Worm (Caenorhabditis elegans) whole organism, early embryonic: ENCODE measurements around the gene T28A8.6.

ENCODE experiments used
- B0310.2 ChIP-seq: sonication (generic microtip); optimal IDR thresholded peaks from 2 replicates; lab custom pipeline; 2016; ENCODE audit warnings: mild to moderate bottlenecking, missing genetic modification characterization, missing compliant biosample characterization
- F13C5.2 ChIP-seq: sonication (generic microtip); optimal IDR thresholded peaks from 2 replicates; lab custom pipeline; 2017; ENCODE audit warnings: mild to moderate bottlenecking, missing genetic modification characterization, inconsistent platforms, missing compliant biosample characterization
- aly-1 ChIP-seq: sonication (generic microtip); optimal IDR thresholded peaks from 2 replicates; lab custom pipeline; 2016; ENCODE audit warnings: missing genetic modification characterization, missing compliant biosample characterization
- ama-1 ChIP-seq: fragments of 150-350 bp; optimal IDR thresholded peaks from 2 replicates; lab custom pipeline; 2014
- ceh-13 ChIP-seq: fragments of 200-800 bp; sonication (Bioruptor generic); optimal IDR thresholded peaks from 2 replicates; lab custom pipeline; 2018; ENCODE audit warnings: mild to moderate bottlenecking, missing genetic modification characterization, missing compliant biosample characterization
- ceh-36 ChIP-seq: sonication (generic microtip); optimal IDR thresholded peaks from 2 replicates; lab custom pipeline; 2016; ENCODE audit warnings: missing genetic modification characterization, inconsistent platforms, missing compliant biosample characterization
- ets-7 ChIP-seq: sonication (generic microtip); optimal IDR thresholded peaks from 2 replicates; lab custom pipeline; 2016; ENCODE audit warnings: missing genotype, missing genetic modification characterization, missing compliant biosample characterization
- flt-1 ChIP-seq: fragments of 200-800 bp; sonication (Bioruptor generic); IDR thresholded peaks from 2 replicates; pipeline ENCODE4 v1.3.6; 2022; ENCODE audit warnings: missing genetic modification characterization, missing compliant biosample characterization
- hmbx-1 ChIP-seq: sonication (generic microtip); optimal IDR thresholded peaks from 2 replicates; lab custom pipeline; 2016; ENCODE audit warnings: mild to moderate bottlenecking, missing genetic modification characterization, missing compliant biosample characterization
- hmg-4 ChIP-seq: fragments of 200-800 bp; sonication (Bioruptor generic); optimal IDR thresholded peaks from 2 replicates; lab custom pipeline; 2018; ENCODE audit warnings: mild to moderate bottlenecking, missing genetic modification characterization, missing compliant biosample characterization
- hnd-1 ChIP-seq: sonication (generic microtip); optimal IDR thresholded peaks from 2 replicates; lab custom pipeline; 2016; ENCODE audit warnings: missing genetic modification characterization, missing compliant biosample characterization
- pes-1 ChIP-seq: fragments of 200-800 bp; sonication (Bioruptor generic); IDR thresholded peaks from 2 replicates; pipeline ENCODE4 v1.3.6; 2022; ENCODE audit warnings: missing genetic modification reagents, missing genetic modification characterization, missing compliant biosample characterization
- scrt-1 ChIP-seq: fragments of 200-800 bp; sonication (Bioruptor generic); IDR thresholded peaks from 2 replicates; pipeline ENCODE4 v1.3.6; 2022; ENCODE audit warnings: missing genetic modification characterization, missing compliant biosample characterization
- sea-1 ChIP-seq: fragments of 200-800 bp; sonication (Bioruptor generic); conservative IDR thresholded peaks from 2 replicates; pipeline ENCODE4 v1.3.6; 2022; ENCODE audit warnings: missing genetic modification characterization, missing compliant biosample characterization
- tbx-11 ChIP-seq: fragments of 200-800 bp; sonication (Bioruptor generic); IDR thresholded peaks from 2 replicates; pipeline ENCODE4 v1.3.6; 2022; ENCODE audit warnings: missing genetic modification characterization, missing compliant biosample characterization
- tbx-37 ChIP-seq: fragments of 200-800 bp; sonication (Bioruptor generic); conservative IDR thresholded peaks from 2 replicates; pipeline ENCODE4 v1.3.6; 2022; ENCODE audit warnings: missing genetic modification reagents, missing genetic modification characterization, missing compliant biosample characterization
- tra-4 ChIP-seq: sonication (generic microtip); optimal IDR thresholded peaks from 2 replicates; lab custom pipeline; 2017; ENCODE audit warnings: missing genetic modification characterization, missing compliant biosample characterization

T28A8.6 gene

DNA sequence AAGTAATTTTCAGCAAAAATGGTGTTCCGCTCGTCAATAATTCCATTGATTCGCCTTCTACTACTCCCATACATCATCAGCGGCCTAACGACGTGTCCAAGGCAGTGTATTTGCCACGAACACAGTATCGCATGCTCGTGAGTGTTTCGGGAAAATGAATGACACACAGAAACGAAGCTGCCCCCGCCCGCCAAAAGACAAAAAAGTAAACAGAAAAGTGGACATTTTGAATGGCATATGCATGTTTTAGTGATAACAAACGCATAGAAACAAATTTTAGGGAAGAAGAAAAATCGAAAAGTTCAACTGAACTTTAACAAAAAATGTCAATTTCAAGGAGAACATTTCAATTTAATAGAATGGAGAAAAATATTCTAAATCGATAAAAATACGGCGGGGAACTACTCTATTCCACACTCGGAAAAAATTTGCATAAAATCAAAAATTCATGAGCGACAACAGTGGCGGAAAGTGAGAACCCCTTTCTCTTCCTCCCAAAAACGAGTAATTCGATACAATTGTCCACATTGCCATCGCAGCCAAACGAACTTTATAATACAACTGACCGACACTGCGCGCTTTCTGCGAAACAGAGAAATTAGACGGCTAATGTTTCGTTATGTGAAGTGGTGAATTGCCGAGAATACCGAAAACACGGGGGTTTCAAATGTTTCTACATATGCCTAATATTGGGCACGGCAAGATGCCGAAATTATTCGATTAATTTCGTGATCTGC, 29.7 kb downstream of the T28A8.6 start:
- TF ChIP-seq F13C5.2 (tag; lab: Kevin White, UChicago) = no peak
- TF ChIP-seq hmbx-1 (tag; lab: Kevin White, UChicago) = no peak
- TF ChIP-seq scrt-1 (GFP tag; lab: Robert Waterston, UW) = no peak
- TF ChIP-seq hnd-1 (tag; lab: Kevin White, UChicago) = no peak
- TF ChIP-seq ama-1 (lab: Kevin White, UChicago) = no peak
- no peak for TF ChIP-seq ets-7
- no peak for TF ChIP-seq ceh-36
- no peak for TF ChIP-seq pes-1 (GFP tag; lab: Robert Waterston, UW)
- TF ChIP-seq aly-1 (tag; lab: Kevin White, UChicago) = no peak
- no peak for TF ChIP-seq tra-4 (tag; lab: Kevin White, UChicago)
- no peak for TF ChIP-seq sea-1 (GFP tag; lab: Robert Waterston, UW)
- TF ChIP-seq B0310.2 = no peak
- no peak for TF ChIP-seq hmg-4 (GFP tag; lab: Kevin White, UChicago)
- TF ChIP-seq tbx-37 (GFP tag; lab: Robert Waterston, UW) = no peak

DNA sequence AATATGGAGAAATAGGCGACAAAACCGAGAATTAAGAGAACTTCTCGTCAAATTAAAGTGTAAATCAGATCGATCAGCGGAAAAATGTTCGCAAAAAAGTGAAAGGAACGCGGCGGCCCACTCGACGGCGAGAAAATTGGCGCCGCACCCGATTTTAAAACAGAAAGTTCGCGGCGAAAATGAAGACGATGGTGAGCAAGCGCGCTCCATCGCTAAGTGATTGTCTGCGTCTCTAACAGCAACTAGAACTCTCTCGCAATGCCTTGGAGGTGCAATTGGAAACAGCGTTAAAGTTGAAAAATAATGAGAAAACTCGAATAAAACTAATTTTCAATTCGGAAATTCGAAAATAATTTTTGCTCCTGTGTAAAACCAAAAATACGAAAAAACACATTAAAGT, 31.0 kb downstream of the T28A8.6 start:
- TF ChIP-seq ceh-36 (no peak), pes-1 (GFP tag; lab: Robert Waterston, UW) (0 out of 2 replicates have a peak, but pooled peaks have one; percentile 2)

DNA sequence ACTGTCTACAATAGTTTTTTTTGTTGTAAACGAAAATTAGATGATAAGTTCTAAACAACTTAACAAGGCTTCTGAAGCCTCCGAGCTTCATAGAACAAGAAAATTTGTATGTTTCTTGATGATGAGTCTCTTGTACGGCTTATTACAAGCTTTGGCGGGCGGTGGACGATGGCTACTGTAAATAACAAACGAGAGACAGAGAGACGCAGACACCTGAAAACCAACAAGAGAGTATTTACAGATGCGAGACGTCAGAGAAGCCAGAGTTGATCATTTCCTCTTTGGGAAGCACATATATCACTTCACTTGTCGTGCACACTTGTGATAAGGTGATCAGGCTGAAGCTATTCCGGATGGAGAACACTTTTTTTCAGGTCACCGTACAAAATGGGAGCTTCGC, 31.8 kb downstream of the T28A8.6 start:
- TF ChIP-seq aly-1 (tag; lab: Kevin White, UChicago) = no peak
- TF ChIP-seq tra-4 (tag; lab: Kevin White, UChicago) = no peak
- no peak for TF ChIP-seq pes-1 (GFP tag; lab: Robert Waterston, UW)

- TF ChIP-seq hmbx-1 (tag; lab: Kevin White, UChicago) (no peak), hnd-1 (tag; lab: Kevin White, UChicago) (no peak), aly-1 (tag; lab: Kevin White, UChicago) (no peak), scrt-1 (GFP tag; lab: Robert Waterston, UW) (no peak), tra-4 (tag; lab: Kevin White, UChicago) (no peak)
Measured at ce11 chrIII:13534704-13535103, 35.7 kb downstream of the T28A8.6 start.

DNA sequence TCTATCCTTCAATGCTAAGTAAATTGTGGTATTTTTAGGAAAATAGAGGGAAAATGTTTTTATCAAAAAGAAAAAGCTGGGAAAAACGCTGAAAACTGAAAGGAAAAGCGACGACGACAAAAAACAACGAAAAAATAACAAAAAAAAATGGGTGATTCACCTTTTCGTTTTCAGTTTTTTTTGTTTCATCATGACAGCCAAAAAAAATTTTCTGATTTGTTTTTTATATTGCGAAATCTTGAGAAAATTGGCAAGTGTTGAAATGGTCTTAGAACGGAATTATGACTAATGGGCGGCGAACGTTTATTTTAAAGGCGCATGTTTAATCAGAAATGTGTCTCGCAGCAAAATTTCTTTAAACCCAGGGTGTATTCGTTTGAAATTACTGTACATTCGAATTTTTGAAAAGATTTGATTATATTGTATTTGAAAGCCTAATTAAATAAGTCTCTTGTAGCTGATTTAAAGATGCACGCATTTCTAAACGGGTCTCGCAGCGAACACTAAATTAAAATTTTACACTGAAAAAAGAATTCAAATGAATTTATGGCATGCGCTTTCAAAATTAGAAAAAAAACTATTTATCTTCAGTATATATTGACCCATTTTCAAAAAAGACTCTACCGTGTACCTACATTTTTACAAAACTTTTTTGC, 36.9 kb downstream of the T28A8.6 start:
- TF ChIP-seq ama-1 (lab: Kevin White, UChicago) (no peak), hmbx-1 (tag; lab: Kevin White, UChicago) (no peak), tbx-37 (GFP tag; lab: Robert Waterston, UW) (no peak), ets-7 (no peak), hnd-1 (tag; lab: Kevin White, UChicago) (no peak), hmg-4 (GFP tag; lab: Kevin White, UChicago) (no peak), ceh-13 (GFP tag; lab: Kevin White, UChicago) (no peak), pes-1 (GFP tag; lab: Robert Waterston, UW) (no peak), scrt-1 (GFP tag; lab: Robert Waterston, UW) (no peak), F13C5.2 (tag; lab: Kevin White, UChicago) (no peak), B0310.2 (no peak), aly-1 (tag; lab: Kevin White, UChicago) (no peak), sea-1 (GFP tag; lab: Robert Waterston, UW) (no peak), flt-1 (GFP tag; lab: Robert Waterston, UW) (no peak), tbx-11 (GFP tag; lab: Robert Waterston, UW) (no peak), tra-4 (tag; lab: Kevin White, UChicago) (no peak), ceh-36 (no peak)

DNA sequence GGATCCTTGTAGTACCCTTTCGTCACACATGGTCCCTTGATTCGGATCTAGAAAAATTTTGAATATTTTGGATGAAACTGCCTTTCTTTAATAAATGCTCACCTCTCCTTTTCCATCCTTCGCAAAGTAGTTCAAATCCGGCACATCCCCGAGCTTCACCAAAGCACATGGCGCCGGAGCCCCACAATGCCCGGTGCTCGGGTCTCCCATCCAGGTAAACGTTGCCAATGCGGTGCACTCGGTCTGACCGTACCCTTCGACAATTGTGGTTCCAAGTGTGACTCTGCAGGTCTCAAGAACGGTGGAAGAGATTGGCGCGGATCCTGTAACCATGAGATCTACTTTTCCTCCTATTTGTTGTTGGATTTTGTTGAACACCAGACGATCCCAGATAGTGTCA, 41.8 kb downstream of the T28A8.6 start:
- no peak for TF ChIP-seq B0310.2
- no peak for TF ChIP-seq F13C5.2 (tag; lab: Kevin White, UChicago)
- TF ChIP-seq pes-1 (GFP tag; lab: Robert Waterston, UW) = no peak
- TF ChIP-seq tbx-11 (GFP tag; lab: Robert Waterston, UW) = no peak
- TF ChIP-seq hmbx-1 (tag; lab: Kevin White, UChicago) = no peak
- no peak for TF ChIP-seq hnd-1 (tag; lab: Kevin White, UChicago)
- TF ChIP-seq scrt-1 (GFP tag; lab: Robert Waterston, UW) = no peak
- no peak for TF ChIP-seq ceh-13 (GFP tag; lab: Kevin White, UChicago)
- no peak for TF ChIP-seq ama-1 (lab: Kevin White, UChicago)
- TF ChIP-seq ets-7 = no peak
- no peak for TF ChIP-seq tra-4 (tag; lab: Kevin White, UChicago)
- TF ChIP-seq hmg-4 (GFP tag; lab: Kevin White, UChicago) = no peak
- no peak for TF ChIP-seq tbx-37 (GFP tag; lab: Robert Waterston, UW)
- TF ChIP-seq flt-1 (GFP tag; lab: Robert Waterston, UW) = no peak
- no peak for TF ChIP-seq aly-1 (tag; lab: Kevin White, UChicago)
- no peak for TF ChIP-seq ceh-36
- TF ChIP-seq sea-1 (GFP tag; lab: Robert Waterston, UW) = no peak

- TF ChIP-seq ceh-36 (no peak), flt-1 (GFP tag; lab: Robert Waterston, UW) (no peak), pes-1 (GFP tag; lab: Robert Waterston, UW) (no peak), scrt-1 (GFP tag; lab: Robert Waterston, UW) (no peak), B0310.2 (no peak), F13C5.2 (tag; lab: Kevin White, UChicago) (no peak), hnd-1 (tag; lab: Kevin White, UChicago) (no peak), hmg-4 (GFP tag; lab: Kevin White, UChicago) (no peak)
Measured at ce11 chrIII:13542458-13542857, 43.5 kb downstream of the T28A8.6 start.
